Worm (Caenorhabditis elegans): ENCODE results near the gene T20B12.7.

T20B12.7 gene

DNA sequence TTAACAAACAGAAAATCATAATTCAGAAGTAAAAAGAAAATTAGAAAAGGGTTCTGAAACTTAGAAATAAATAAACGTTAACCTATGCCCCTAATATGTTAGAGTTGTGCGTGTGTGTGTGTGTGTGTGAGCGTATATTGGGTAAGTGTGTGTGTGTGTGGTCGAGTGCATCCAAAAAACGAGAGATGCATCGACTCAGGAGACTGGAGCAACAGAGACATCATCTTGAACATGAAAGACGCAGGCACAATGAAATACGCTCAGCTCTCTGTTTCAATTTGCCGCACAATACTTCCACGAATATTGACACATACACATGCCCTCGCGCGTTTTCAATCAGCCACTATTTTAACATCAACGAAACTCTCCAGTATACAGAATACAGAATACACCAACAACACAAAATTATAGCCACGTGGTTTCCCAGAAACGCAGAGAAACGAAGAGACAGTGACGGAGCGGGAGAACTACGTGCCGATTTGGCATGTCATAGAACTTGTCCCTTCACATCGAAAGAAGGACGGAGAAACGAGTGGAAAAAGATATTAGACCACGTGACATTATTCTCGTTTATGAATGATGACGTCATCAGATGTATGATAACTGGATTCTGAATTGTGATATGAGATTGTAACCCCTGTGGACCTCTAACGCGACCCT, 2.6 kb downstream of the T20B12.7 start:
- TF ChIP-seq ref-1 (GFP tag; conservative IDR thresholded peaks at IDR 0.05) (no peak), T22C8.4 (GFP tag; IDR thresholded peaks at IDR 0.05) (no peak), ztf-23 (GFP tag; IDR thresholded peaks at IDR 0.05) (no peak), ztf-29 (GFP tag; IDR thresholded peaks at IDR 0.05) (no peak), flt-1 (GFP tag; IDR thresholded peaks at IDR 0.05) (0 out of 2 replicates have a peak, but pooled peaks have one; percentile 25), tab-1 (GFP tag; IDR thresholded peaks at IDR 0.05) (no peak), klf-2 (GFP tag; conservative IDR thresholded peaks at IDR 0.05) (no peak), med-1 (GFP tag; optimal IDR thresholded peaks at IDR 0.05; ENCODE audit: insufficient read depth) (no peak)

ce11 chrIII:7375434-7375833, 3.4 kb downstream of the T20B12.7 start:
- no peak for TF ChIP-seq cog-1 (tag; optimal IDR thresholded peaks at IDR 0.05)
- TF ChIP-seq med-1 (GFP tag; optimal IDR thresholded peaks at IDR 0.05; ENCODE audit: insufficient read depth), result no peak
- TF ChIP-seq flt-1 (GFP tag; IDR thresholded peaks at IDR 0.05), result no peak
- TF ChIP-seq ztf-29 (GFP tag; IDR thresholded peaks at IDR 0.05), result no peak
- TF ChIP-seq T22C8.4 (GFP tag; IDR thresholded peaks at IDR 0.05), result no peak
- no peak for TF ChIP-seq ztf-23 (GFP tag; IDR thresholded peaks at IDR 0.05)
- TF ChIP-seq klf-2 (GFP tag; conservative IDR thresholded peaks at IDR 0.05), result no peak
- no peak for TF ChIP-seq ref-1 (GFP tag; conservative IDR thresholded peaks at IDR 0.05)
- TF ChIP-seq tab-1 (GFP tag; IDR thresholded peaks at IDR 0.05), result no peak

DNA sequence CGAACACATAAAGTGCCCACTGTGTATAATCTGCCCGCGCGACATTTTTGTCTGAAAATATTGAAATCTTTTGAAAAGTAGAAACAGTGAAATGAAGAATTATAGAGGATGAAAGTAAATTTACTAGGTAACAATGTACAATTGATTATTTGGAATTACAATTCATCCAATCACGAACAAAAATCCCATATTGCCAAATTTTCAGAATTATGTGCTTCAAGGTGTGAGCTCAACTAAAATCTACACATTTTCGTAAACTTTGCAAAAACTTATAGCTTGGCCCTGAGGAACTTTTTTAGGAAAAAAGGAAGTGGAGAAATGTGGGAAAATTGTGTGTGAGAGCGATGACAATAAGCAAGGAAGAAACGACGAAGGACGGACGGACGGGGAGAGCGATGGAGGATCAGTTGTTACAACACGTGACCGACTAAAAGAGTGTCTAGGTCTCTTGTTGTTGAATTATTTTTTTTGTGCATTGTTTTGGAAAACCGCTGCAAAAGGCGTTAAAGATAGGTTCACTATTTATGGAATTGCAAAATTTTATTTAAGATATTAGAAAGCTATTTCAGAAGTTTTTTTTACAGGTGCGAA, 4.1 kb downstream of the T20B12.7 start, which contains the start of gene mml-1:
mml-1 (minus strand) TSS at position 51 of the 591 bp plus-strand sequence.
- no peak for TF ChIP-seq T22C8.4 (GFP tag; IDR thresholded peaks at IDR 0.05)
- no peak for TF ChIP-seq cog-1 (tag; optimal IDR thresholded peaks at IDR 0.05)
- TF ChIP-seq tab-1 (GFP tag; IDR thresholded peaks at IDR 0.05), result no peak
- TF ChIP-seq ztf-23 (GFP tag; IDR thresholded peaks at IDR 0.05), result no peak
- TF ChIP-seq klf-2 (GFP tag; conservative IDR thresholded peaks at IDR 0.05), result no peak
- TF ChIP-seq flt-1 (GFP tag; IDR thresholded peaks at IDR 0.05), result no peak

- TF ChIP-seq tab-1 (GFP tag; IDR thresholded peaks at IDR 0.05), result no peak
- TF ChIP-seq ref-1 (GFP tag; conservative IDR thresholded peaks at IDR 0.05), result no peak
- no peak for TF ChIP-seq ztf-23 (GFP tag; IDR thresholded peaks at IDR 0.05)
- TF ChIP-seq cog-1 (tag; optimal IDR thresholded peaks at IDR 0.05), result no peak
- TF ChIP-seq med-1 (GFP tag; optimal IDR thresholded peaks at IDR 0.05; ENCODE audit: insufficient read depth), result no peak
- no peak for TF ChIP-seq klf-2 (GFP tag; conservative IDR thresholded peaks at IDR 0.05)
- TF ChIP-seq ztf-29 (GFP tag; IDR thresholded peaks at IDR 0.05), result no peak
- TF ChIP-seq T22C8.4 (GFP tag; IDR thresholded peaks at IDR 0.05), result no peak
- no peak for TF ChIP-seq flt-1 (GFP tag; IDR thresholded peaks at IDR 0.05)
These were observed 4.9 kb downstream of the T20B12.7 start for ce11 chrIII:7373802-7374435.

ce11 chrIII:7370569-7370968, 8.3 kb downstream of the T20B12.7 start:
- no peak for TF ChIP-seq ref-1 (GFP tag; conservative IDR thresholded peaks at IDR 0.05)
- TF ChIP-seq cog-1 (tag; optimal IDR thresholded peaks at IDR 0.05), result no peak
- TF ChIP-seq T22C8.4 (GFP tag; IDR thresholded peaks at IDR 0.05), result no peak

- TF ChIP-seq ztf-29 (GFP tag; IDR thresholded peaks at IDR 0.05) (no peak), flt-1 (GFP tag; IDR thresholded peaks at IDR 0.05) (no peak), tab-1 (GFP tag; IDR thresholded peaks at IDR 0.05) (no peak)
These were observed 9.3 kb downstream of the T20B12.7 start for ce11 chrIII:7369394-7370024.

ce11 chrIII:7367012-7367760, 11.7 kb downstream of the T20B12.7 start, which contains the start of the genes T20B12.5 and T20B12.4:
Gene T20B12.5, minus strand, starts transcription at chrIII:7367112.
Gene T20B12.4, plus strand, starts transcription at chrIII:7367710.
- no peak for TF ChIP-seq ref-1 (GFP tag; conservative IDR thresholded peaks at IDR 0.05)
- TF ChIP-seq ztf-23 (GFP tag; IDR thresholded peaks at IDR 0.05), result no peak
- no peak for TF ChIP-seq flt-1 (GFP tag; IDR thresholded peaks at IDR 0.05)

ce11 chrIII:7365602-7366001, 13.2 kb downstream of the T20B12.7 start, which contains the start of gene F08F8.11:
Gene F08F8.11, plus strand, starts transcription at chrIII:7365902.
- TF ChIP-seq ref-1 (GFP tag; conservative IDR thresholded peaks at IDR 0.05) (no peak), T22C8.4 (GFP tag; IDR thresholded peaks at IDR 0.05) (no peak), med-1 (GFP tag; optimal IDR thresholded peaks at IDR 0.05; ENCODE audit: insufficient read depth) (no peak), tab-1 (GFP tag; IDR thresholded peaks at IDR 0.05) (no peak), ztf-29 (GFP tag; IDR thresholded peaks at IDR 0.05) (no peak), flt-1 (GFP tag; IDR thresholded peaks at IDR 0.05) (no peak), klf-2 (GFP tag; conservative IDR thresholded peaks at IDR 0.05) (no peak), cog-1 (tag; optimal IDR thresholded peaks at IDR 0.05) (no peak), ztf-23 (GFP tag; IDR thresholded peaks at IDR 0.05) (no peak)

- TF ChIP-seq klf-2 (GFP tag; conservative IDR thresholded peaks at IDR 0.05) (no peak), med-1 (GFP tag; optimal IDR thresholded peaks at IDR 0.05; ENCODE audit: insufficient read depth) (no peak), ztf-23 (GFP tag; IDR thresholded peaks at IDR 0.05) (0 out of 2 replicates have a peak, but pooled peaks have one; percentile 27)
These were observed 19.8 kb downstream of the T20B12.7 start, which contains the start of the genes eco-1 and hmgr-1 for ce11 chrIII:7359037-7359548. Gene eco-1, minus strand, starts transcription at chrIII:7359095. Gene hmgr-1, plus strand, starts transcription at chrIII:7359498.
